Fruit fly (Drosophila melanogaster): Measurements from ENCODE around the gene CG32448.

The CG32448 gene

DNA sequence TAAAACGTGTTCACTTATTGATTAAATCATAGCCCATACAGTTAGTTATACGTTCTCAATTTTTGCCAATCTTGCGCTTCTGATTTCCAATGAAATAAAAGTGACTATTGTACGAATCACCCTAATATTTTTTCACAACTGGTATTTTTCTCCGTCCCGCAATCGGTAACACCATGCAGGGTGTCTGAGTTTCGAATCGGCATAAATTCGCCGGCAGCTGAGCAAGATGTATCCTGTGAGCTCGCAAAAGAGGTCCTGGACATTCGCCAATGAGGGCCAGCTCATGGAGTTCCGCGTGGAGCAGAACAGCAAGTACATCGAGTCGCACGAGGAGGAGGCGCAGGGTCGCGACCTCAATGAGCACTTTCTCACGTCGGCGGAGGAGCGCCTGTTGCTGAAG is 6.5 kb downstream of the CG32448 start, which contains the start of gene CycH:
Gene CycH (plus strand): TSS at position 218 of the 400 bp plus-strand sequence.
- peak; percentile 12 for TF ChIP-seq Mnt (GFP tag; optimal IDR thresholded peaks at IDR 0.05)
- peak; percentile 19 for TF ChIP-seq toe (GFP tag; optimal IDR thresholded peaks at IDR 0.05)
- TF ChIP-seq CG7045 (GFP tag; optimal IDR thresholded peaks at IDR 0.05), result no peak
- peak; percentile 1 for TF ChIP-seq Crg-1 (GFP tag; optimal IDR thresholded peaks at IDR 0.05)
- no peak for TF ChIP-seq Hr96 (GFP tag; optimal IDR thresholded peaks at IDR 0.05)
- no peak for TF ChIP-seq CG5204 (GFP tag; optimal IDR thresholded peaks at IDR 0.05)
- TF ChIP-seq bab1 (GFP tag; optimal IDR thresholded peaks at IDR 0.05), result peak; percentile 45
- TF ChIP-seq cnc (optimal IDR thresholded peaks at IDR 0.05), result no peak
- peak; percentile 26 for TF ChIP-seq CG14711 (tag; optimal IDR thresholded peaks at IDR 0.05)
- TF ChIP-seq kay (GFP tag; ENCODE audit: borderline replicate concordance), result no peak
- no peak for TF ChIP-seq CG1620 (GFP tag; optimal IDR thresholded peaks at IDR 0.05)
- TF ChIP-seq CG11617 (GFP tag; optimal IDR thresholded peaks at IDR 0.05), result no peak
- no peak for TF ChIP-seq Clk (GFP tag; optimal IDR thresholded peaks at IDR 0.05)
- TF ChIP-seq CG7101 (tag; optimal IDR thresholded peaks at IDR 0.05), result peak; percentile 42
- TF ChIP-seq cic (GFP tag; optimal IDR thresholded peaks at IDR 0.05), result no peak
- peak; percentile 57 for TF ChIP-seq tj (GFP tag; optimal IDR thresholded peaks at IDR 0.05)
- TF ChIP-seq CG33017 (tag; optimal IDR thresholded peaks at IDR 0.05), result no peak
- no peak for TF ChIP-seq pad (GFP tag; optimal IDR thresholded peaks at IDR 0.05)
- no peak for TF ChIP-seq CG12768 (GFP tag; optimal IDR thresholded peaks at IDR 0.05)
- TF ChIP-seq ovo (GFP tag; optimal IDR thresholded peaks at IDR 0.05), result no peak

DNA sequence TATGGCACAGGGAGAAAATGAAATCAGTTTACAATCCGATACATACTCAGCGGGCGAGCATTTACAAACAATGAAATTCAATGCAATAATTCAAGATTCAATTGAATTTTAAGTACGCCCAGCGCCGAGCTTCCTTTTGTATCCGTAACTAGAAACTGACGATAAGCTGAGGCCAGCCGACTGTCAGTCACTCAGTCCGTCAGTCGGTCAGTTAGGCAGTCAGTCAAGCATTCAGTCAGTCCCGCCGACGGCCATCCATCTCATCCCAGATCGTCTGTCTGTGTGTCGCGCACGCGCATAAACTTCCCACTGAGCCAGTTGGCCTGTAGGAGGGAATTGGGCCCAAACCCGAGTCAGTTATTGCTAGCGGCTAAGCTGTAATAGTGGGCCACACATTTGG is 8.8 kb downstream of the CG32448 start:
- TF ChIP-seq toe (GFP tag; optimal IDR thresholded peaks at IDR 0.05) (no peak), cic (GFP tag; optimal IDR thresholded peaks at IDR 0.05) (no peak), cnc (optimal IDR thresholded peaks at IDR 0.05) (no peak), Mnt (GFP tag; optimal IDR thresholded peaks at IDR 0.05) (no peak), pad (GFP tag; optimal IDR thresholded peaks at IDR 0.05) (no peak), Hr96 (GFP tag; optimal IDR thresholded peaks at IDR 0.05) (no peak), CG14711 (tag; optimal IDR thresholded peaks at IDR 0.05) (no peak), CG11617 (GFP tag; optimal IDR thresholded peaks at IDR 0.05) (no peak), kay (GFP tag; ENCODE audit: borderline replicate concordance) (no peak), CG7101 (tag; optimal IDR thresholded peaks at IDR 0.05) (no peak)

DNA sequence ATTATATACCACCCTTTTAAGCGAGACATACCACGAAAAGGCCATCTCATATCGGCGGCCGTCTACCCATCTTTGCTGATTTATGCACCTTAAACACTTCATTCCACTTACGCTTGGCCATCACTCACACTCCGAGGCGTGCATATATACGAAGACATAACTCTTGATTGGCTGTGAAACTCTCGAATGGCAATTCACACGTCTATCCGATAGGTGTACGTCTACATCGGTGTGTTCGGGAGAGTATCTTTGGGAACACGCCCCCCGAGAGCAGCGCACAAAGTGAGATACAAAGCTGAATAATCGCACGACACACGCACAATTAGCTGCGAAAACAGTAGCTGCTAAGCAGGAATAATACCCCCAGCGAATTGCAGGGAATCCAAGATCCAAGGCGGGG is 9.6 kb downstream of the CG32448 start:
- TF ChIP-seq CG11617 (GFP tag; optimal IDR thresholded peaks at IDR 0.05), result no peak
- no peak for TF ChIP-seq CG12768 (GFP tag; optimal IDR thresholded peaks at IDR 0.05)
- no peak for TF ChIP-seq CG14711 (tag; optimal IDR thresholded peaks at IDR 0.05)

DNA sequence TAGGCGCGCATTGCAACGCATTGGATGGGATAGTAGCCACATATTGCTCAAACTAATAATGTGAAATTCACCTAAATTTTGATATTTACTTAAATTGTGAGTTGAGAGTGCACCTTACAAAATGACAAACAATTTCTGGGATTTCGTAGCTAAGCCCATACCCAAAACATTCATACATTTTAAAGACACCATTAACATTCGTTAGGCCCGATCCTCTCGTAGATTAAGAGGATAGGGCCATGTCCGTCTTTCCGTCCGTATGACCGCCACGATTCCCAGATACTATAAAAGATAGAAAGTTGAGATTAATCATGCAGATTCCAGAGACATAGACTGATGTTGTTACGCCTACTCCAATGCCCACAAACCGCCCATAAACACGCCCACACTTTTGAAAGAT is 14.7 kb downstream of the CG32448 start, which contains the start of gene CG43895:
Gene CG43895 (minus strand): TSS at position 101 of the 400 bp plus-strand sequence.
- TF ChIP-seq CG1620 (GFP tag; optimal IDR thresholded peaks at IDR 0.05) (no peak), CG12768 (GFP tag; optimal IDR thresholded peaks at IDR 0.05) (no peak), cnc (optimal IDR thresholded peaks at IDR 0.05) (no peak), Clk (GFP tag; optimal IDR thresholded peaks at IDR 0.05) (no peak), pad (GFP tag; optimal IDR thresholded peaks at IDR 0.05) (no peak), CG7101 (tag; optimal IDR thresholded peaks at IDR 0.05) (no peak), toe (GFP tag; optimal IDR thresholded peaks at IDR 0.05) (no peak), ovo (GFP tag; optimal IDR thresholded peaks at IDR 0.05) (no peak), CG11617 (GFP tag; optimal IDR thresholded peaks at IDR 0.05) (no peak)

DNA sequence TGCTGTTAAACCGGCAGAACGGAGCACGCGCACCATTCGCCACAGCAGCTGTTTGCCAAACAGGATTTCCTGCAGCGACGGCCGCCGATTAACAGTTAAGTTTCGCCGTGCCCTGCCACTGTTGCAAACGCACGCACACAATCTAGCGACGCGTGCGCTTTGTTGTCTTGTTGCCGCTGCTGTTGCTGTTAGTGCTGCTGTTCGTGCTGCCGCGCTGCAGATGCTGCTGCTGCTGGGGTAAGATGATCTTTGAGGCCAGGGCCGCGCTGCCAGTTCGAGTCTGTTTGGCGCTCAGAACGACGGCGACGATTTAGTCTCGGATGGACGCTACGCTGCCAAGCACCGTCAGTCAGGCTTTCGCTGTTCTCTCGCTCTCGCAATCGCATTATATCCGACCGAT is 19.7 kb downstream of the CG32448 start, which contains the start of gene eg:
Gene eg (plus strand): TSS at position 136 of the 400 bp plus-strand sequence.
- TF ChIP-seq Clk (GFP tag; optimal IDR thresholded peaks at IDR 0.05), result no peak
- TF ChIP-seq CG11617 (GFP tag; optimal IDR thresholded peaks at IDR 0.05), result no peak
- TF ChIP-seq ovo (GFP tag; optimal IDR thresholded peaks at IDR 0.05), result no peak
- no peak for TF ChIP-seq tj (GFP tag; optimal IDR thresholded peaks at IDR 0.05)
- no peak for TF ChIP-seq Crg-1 (GFP tag; optimal IDR thresholded peaks at IDR 0.05)
- TF ChIP-seq cic (GFP tag; optimal IDR thresholded peaks at IDR 0.05), result no peak
- no peak for TF ChIP-seq Mnt (GFP tag; optimal IDR thresholded peaks at IDR 0.05)

DNA sequence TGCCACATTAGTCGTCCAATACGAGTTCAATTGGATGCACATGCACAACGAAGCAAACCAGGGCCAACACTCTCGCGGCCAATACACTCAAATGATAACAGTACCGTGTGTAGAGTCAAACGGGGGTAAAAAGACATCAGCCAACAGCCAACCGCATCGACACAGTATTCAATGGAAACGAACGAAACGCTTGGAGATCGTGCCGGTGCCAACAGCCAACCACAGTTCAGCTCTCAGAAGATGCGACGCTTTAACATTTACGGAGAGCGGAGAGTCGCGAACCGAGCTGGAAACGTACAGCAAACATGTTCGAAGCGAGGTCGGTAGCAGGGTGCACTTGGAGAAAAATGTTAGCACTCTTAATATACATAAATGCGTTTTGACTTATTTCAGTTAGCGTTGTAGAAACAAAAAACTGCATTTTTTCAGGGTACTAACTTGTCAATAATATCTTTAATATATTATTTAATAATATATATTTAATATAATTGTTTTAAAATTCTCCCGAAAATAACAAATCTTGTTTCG is 20.2 kb downstream of the CG32448 start:
- TF ChIP-seq CG7101 (tag; optimal IDR thresholded peaks at IDR 0.05), result no peak
- TF ChIP-seq CG7045 (GFP tag; optimal IDR thresholded peaks at IDR 0.05), result no peak
- TF ChIP-seq CG12768 (GFP tag; optimal IDR thresholded peaks at IDR 0.05), result no peak
- no peak for TF ChIP-seq ovo (GFP tag; optimal IDR thresholded peaks at IDR 0.05)
- TF ChIP-seq Crg-1 (GFP tag; optimal IDR thresholded peaks at IDR 0.05), result no peak
- no peak for TF ChIP-seq bab1 (GFP tag; optimal IDR thresholded peaks at IDR 0.05)
- no peak for TF ChIP-seq CG1620 (GFP tag; optimal IDR thresholded peaks at IDR 0.05)
- no peak for TF ChIP-seq CG33017 (tag; optimal IDR thresholded peaks at IDR 0.05)

DNA sequence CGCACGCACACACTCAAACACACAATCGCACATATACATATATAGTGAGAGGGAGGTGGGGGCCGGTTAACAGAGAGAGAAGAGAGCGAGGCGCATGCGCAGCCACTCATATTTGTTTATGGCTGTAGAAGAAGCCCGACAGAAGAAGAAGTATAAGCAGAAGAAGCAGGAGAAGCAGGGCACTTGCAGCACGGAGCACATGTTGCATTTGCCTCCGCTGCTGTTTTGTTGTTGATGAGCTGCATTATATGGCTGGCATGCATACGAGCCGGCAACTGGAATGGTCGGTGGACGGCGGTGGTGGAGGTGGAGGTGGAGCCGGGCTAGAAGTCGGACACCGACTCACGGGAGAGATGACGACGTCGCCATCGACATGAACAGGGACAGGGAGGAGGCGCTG is 27.9 kb downstream of the CG32448 start:
- TF ChIP-seq CG7045 (GFP tag; optimal IDR thresholded peaks at IDR 0.05) (no peak), Crg-1 (GFP tag; optimal IDR thresholded peaks at IDR 0.05) (no peak), CG14711 (tag; optimal IDR thresholded peaks at IDR 0.05) (no peak), CG5204 (GFP tag; optimal IDR thresholded peaks at IDR 0.05) (no peak), CG1620 (GFP tag; optimal IDR thresholded peaks at IDR 0.05) (no peak), CG12768 (GFP tag; optimal IDR thresholded peaks at IDR 0.05) (no peak), Clk (GFP tag; optimal IDR thresholded peaks at IDR 0.05) (no peak), toe (GFP tag; optimal IDR thresholded peaks at IDR 0.05) (no peak), cnc (optimal IDR thresholded peaks at IDR 0.05) (no peak), Mnt (GFP tag; optimal IDR thresholded peaks at IDR 0.05) (no peak), Hr96 (GFP tag; optimal IDR thresholded peaks at IDR 0.05) (no peak), CG7101 (tag; optimal IDR thresholded peaks at IDR 0.05) (no peak)
